Fruit fly (Drosophila melanogaster): ENCODE results near the gene CG14395.

Gene CG14395

DNA sequence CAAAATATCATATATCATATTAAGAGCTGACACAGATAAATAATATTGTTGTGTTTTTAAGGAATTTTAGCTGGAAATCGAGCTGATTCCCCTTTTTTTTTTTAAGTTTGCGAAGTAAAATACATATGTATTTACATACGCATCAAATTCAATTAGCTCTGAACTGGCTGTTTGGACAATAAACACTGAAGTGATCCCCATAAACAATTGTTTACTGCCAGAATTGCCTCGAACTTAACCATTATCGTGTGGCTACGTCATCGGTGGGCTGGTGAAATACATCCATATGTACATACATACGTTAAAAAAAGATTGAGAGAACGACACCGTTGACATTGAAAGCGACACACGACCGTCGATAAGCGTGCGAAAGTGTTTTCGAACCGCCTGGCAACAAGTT is 53.6 kb downstream of the CG14395 start:
- TF ChIP-seq Rel (GFP tag; optimal IDR thresholded peaks at IDR 0.05) (no peak), Rel (tag; optimal IDR thresholded peaks at IDR 0.05) (peak; percentile 70), Dfd (GFP tag; optimal IDR thresholded peaks at IDR 0.05) (no peak), Jra (GFP tag; optimal IDR thresholded peaks at IDR 0.05) (no peak), Sp1 (GFP tag; optimal IDR thresholded peaks at IDR 0.05) (peak; percentile 57)

DNA sequence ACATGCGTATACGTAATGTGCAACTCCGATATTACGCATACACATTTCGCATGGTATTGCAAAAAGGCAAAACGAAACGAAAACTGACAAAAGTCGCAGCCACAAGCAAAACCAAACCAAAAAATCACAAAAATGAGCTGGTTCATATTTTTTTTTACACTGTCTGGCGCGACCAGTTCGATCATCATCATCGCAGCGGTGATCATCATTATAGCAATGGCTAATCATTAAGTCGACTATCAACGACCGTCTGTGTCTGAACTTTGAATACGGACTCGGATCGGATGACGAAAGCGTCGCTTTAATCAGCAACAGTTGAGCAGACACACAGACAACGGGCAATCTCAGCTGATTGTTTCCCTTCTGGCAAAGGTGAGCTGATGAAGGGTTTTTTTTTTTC is 54.3 kb downstream of the CG14395 start:
- no peak for TF ChIP-seq Myc (optimal IDR thresholded peaks at IDR 0.05)
- TF ChIP-seq usp (GFP tag; optimal IDR thresholded peaks at IDR 0.05), result no peak
- no peak for TF ChIP-seq psq (GFP tag; optimal IDR thresholded peaks at IDR 0.05)
- no peak for TF ChIP-seq jim (GFP tag; optimal IDR thresholded peaks at IDR 0.05)
- TF ChIP-seq br (GFP tag; optimal IDR thresholded peaks at IDR 0.05), result no peak
- no peak for TF ChIP-seq dsf (GFP tag; optimal IDR thresholded peaks at IDR 0.05; ENCODE audit: borderline replicate concordance)
- TF ChIP-seq Dif (GFP tag; optimal IDR thresholded peaks at IDR 0.05; ENCODE audit: partially characterized antibody), result no peak
- TF ChIP-seq lola (GFP tag; optimal IDR thresholded peaks at IDR 0.05), result no peak
- no peak for TF ChIP-seq Sp1 (GFP tag; optimal IDR thresholded peaks at IDR 0.05)
- no peak for TF ChIP-seq sv (GFP tag; optimal IDR thresholded peaks at IDR 0.05)
- TF ChIP-seq Rel (GFP tag; optimal IDR thresholded peaks at IDR 0.05), result no peak
- TF ChIP-seq Rel (tag; optimal IDR thresholded peaks at IDR 0.05), result no peak
- TF ChIP-seq Dfd (GFP tag; optimal IDR thresholded peaks at IDR 0.05), result no peak

DNA sequence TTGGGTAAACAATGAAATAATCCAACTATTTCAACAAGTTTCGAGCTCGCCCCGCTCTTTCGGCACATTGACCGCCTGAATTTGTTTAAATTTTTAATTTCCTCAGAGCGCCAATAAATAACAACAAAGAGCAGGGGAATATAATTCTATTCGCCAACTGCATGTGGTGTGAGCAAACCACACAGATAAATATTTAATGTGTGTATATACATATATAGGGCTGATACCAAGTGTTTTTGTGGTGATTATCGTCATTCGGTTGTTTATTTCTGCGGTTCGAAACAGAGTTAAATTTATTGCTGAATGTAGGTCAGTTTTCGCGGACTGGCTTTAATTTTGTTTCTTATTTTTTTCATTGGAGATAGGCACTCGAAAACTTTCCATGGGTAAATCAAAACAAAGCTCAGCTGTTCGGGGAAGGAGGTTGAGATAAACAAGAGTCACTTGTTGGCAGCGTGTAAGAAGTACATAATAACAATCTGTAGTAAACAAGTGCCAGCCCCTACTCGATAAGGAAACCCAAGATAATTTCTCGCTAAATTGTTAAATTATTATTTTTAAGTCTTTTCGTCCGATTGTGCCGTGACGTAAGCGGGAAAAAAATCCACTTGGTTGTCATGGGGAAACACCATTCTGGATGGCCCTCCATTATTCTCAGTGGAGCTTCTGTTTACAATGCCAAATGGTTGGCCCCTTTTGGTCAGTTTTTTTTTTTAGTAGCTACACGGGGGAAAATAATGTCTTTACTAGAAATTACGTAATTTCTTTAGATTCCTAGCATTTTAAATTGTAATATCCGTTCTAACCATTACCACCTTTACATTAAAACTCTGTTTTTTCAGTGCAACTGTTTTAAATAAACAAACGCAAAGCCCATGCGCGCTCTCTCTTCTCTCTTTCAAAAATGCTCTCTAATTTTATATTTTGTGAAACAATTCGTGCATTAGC is 55.2 kb downstream of the CG14395 start:
- TF ChIP-seq woc (GFP tag; optimal IDR thresholded peaks at IDR 0.05), result peak; percentile 11
- TF ChIP-seq rgr (GFP tag; optimal IDR thresholded peaks at IDR 0.05), result peak; percentile 45
- TF ChIP-seq CrebA (GFP tag; optimal IDR thresholded peaks at IDR 0.05; ENCODE audit: borderline replicate concordance), result no peak
- TF ChIP-seq fru (GFP tag; optimal IDR thresholded peaks at IDR 0.05), result peak; percentile 61
- TF ChIP-seq h (GFP tag; optimal IDR thresholded peaks at IDR 0.05), result peak; percentile 45
- peak; percentile 13 for TF ChIP-seq Rel (GFP tag; optimal IDR thresholded peaks at IDR 0.05)
- peak; percentile 29 for TF ChIP-seq Rel (tag; optimal IDR thresholded peaks at IDR 0.05)
- TF ChIP-seq brk (GFP tag; optimal IDR thresholded peaks at IDR 0.05), result no peak
- TF ChIP-seq Vsx2 (GFP tag; optimal IDR thresholded peaks at IDR 0.05; ENCODE audit: partially characterized antibody), result peak; percentile 39
- TF ChIP-seq Sp1 (GFP tag; optimal IDR thresholded peaks at IDR 0.05), result peak; percentile 26
- no peak for TF ChIP-seq Hr83 (GFP tag; optimal IDR thresholded peaks at IDR 0.05; ENCODE audit: poor library complexity, severe bottlenecking)
- TF ChIP-seq br (GFP tag; optimal IDR thresholded peaks at IDR 0.05), result peak; percentile 28
- TF ChIP-seq dsf (GFP tag; optimal IDR thresholded peaks at IDR 0.05; ENCODE audit: borderline replicate concordance), result no peak
- TF ChIP-seq foxo (GFP tag; optimal IDR thresholded peaks at IDR 0.05), result peak in 1 of 2 experiments; percentile 65
- no peak for TF ChIP-seq psq (GFP tag; optimal IDR thresholded peaks at IDR 0.05)
- TF ChIP-seq GATAd (GFP tag; optimal IDR thresholded peaks at IDR 0.05), result no peak
- TF ChIP-seq sv (GFP tag; optimal IDR thresholded peaks at IDR 0.05), result no peak
- peak; percentile 29 for TF ChIP-seq ey (GFP tag; optimal IDR thresholded peaks at IDR 0.05)
- peak; percentile 59 for TF ChIP-seq OdsH (GFP tag; optimal IDR thresholded peaks at IDR 0.05)
- no peak for TF ChIP-seq Hr78 (GFP tag; optimal IDR thresholded peaks at IDR 0.05)

DNA sequence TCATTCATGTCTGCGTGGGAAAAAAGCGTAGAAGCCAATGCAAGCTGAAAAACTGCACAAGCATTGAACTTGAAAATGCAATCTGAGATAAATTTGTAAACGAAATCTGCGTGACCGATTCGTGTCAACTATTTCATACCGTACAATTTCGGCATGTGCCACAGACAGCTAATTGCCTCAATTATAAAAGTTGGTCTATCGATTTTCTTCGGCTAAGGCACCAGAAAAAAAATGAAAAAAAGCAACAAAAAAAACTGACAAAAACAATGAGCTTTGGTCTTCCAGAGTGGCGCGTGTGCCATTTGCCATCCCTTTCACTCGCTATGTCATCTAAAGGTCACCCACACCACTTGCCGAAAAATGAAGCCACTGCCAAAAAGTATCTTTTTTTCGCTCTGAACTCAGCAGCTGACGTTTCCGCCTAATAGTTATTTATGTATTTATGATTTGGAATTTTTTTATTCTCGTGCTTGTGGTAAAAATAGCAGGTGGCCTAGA is 56.0 kb downstream of the CG14395 start:
- TF ChIP-seq dmrt93B (GFP tag; optimal IDR thresholded peaks at IDR 0.05) (no peak), N (GFP tag; optimal IDR thresholded peaks at IDR 0.05) (no peak), Jra (GFP tag; optimal IDR thresholded peaks at IDR 0.05) (no peak), Hnf4 (GFP tag; optimal IDR thresholded peaks at IDR 0.05) (no peak), fru (GFP tag; optimal IDR thresholded peaks at IDR 0.05) (no peak), foxo (GFP tag; optimal IDR thresholded peaks at IDR 0.05) (no peak), Hr78 (GFP tag; optimal IDR thresholded peaks at IDR 0.05) (no peak), sv (GFP tag; optimal IDR thresholded peaks at IDR 0.05) (no peak), sage (GFP tag; optimal IDR thresholded peaks at IDR 0.05) (no peak), usp (GFP tag; optimal IDR thresholded peaks at IDR 0.05) (no peak)

Measured in whole organism, wandering third instar larva.